Fruit fly (Drosophila melanogaster) whole organism, embryonic: ENCODE results near the gene CG14431.

Source experiments
- CG11696 ChIP-seq: fragments of 200-800 bp; sonication (Bioruptor generic); IDR thresholded peaks from 2 replicates; pipeline ENCODE4 v1.3.6; 2022; ENCODE audit warnings: missing biosample characterization, missing genetic modification characterization
- CG13296 ChIP-seq: fragments of 200-800 bp; sonication (Bioruptor generic); optimal IDR thresholded peaks from 3 replicates; lab custom pipeline; 2018; ENCODE audit warnings: missing biosample characterization, mild to moderate bottlenecking, missing genetic modification characterization
- CG14667 ChIP-seq: fragments of 200-800 bp; sonication (Bioruptor generic); IDR thresholded peaks from 2 replicates; pipeline ENCODE4 v1.3.6; 2022; ENCODE audit warnings: missing biosample characterization, missing genetic modification characterization
- CG15601 ChIP-seq: fragments of 200-800 bp; sonication (Bioruptor generic); optimal IDR thresholded peaks from 3 replicates; lab custom pipeline; 2019; ENCODE audit warnings: missing biosample characterization, mild to moderate bottlenecking, missing genetic modification characterization, moderate library complexity
- CG1602 ChIP-seq: fragments of 200-800 bp; sonication (Bioruptor generic); optimal IDR thresholded peaks from 3 replicates; lab custom pipeline; 2016; ENCODE audit warnings: missing biosample characterization, missing genetic modification characterization
- CG17829 ChIP-seq: fragments of 200-800 bp; optimal IDR thresholded peaks from 2 replicates; lab custom pipeline; 2019; ENCODE audit warnings: missing biosample characterization, mild to moderate bottlenecking, missing genetic modification characterization, moderate library complexity
- CG3163 ChIP-seq: fragments of 200-800 bp; sonication (Bioruptor generic); optimal IDR thresholded peaks from 3 replicates; lab custom pipeline; 2016; ENCODE audit warnings: missing biosample characterization, missing genetic modification characterization
- CG3281 ChIP-seq: fragments of 200-800 bp; sonication (Bioruptor generic); optimal IDR thresholded peaks from 3 replicates; lab custom pipeline; 2017; ENCODE audit warnings: missing biosample characterization, mild to moderate bottlenecking, missing genetic modification characterization
- CG33557 ChIP-seq: fragments of 200-800 bp; sonication (Bioruptor generic); optimal IDR thresholded peaks from 2 replicates; lab custom pipeline; 2019; ENCODE audit warnings: missing biosample characterization, mild to moderate bottlenecking, missing genetic modification characterization, moderate library complexity
- CG34224 ChIP-seq: fragments of 200-800 bp; sonication (Bioruptor generic); IDR thresholded peaks from 3 replicates; pipeline ENCODE4 v1.3.6; 2022; ENCODE audit warnings: missing biosample characterization, missing genetic modification characterization; ENCODE audit not compliant: partially characterized antibody
- CG3838 ChIP-seq: fragments of 200-800 bp; sonication (Bioruptor generic); optimal IDR thresholded peaks from 3 replicates; lab custom pipeline; 2016; ENCODE audit warnings: missing biosample characterization, missing genetic modification characterization
- CG5953 ChIP-seq: fragments of 200-800 bp; sonication (Bioruptor generic); IDR thresholded peaks from 2 replicates; pipeline ENCODE4 v1.3.6; 2022; ENCODE audit warnings: missing biosample characterization, missing genetic modification characterization
- CG6175 ChIP-seq: fragments of 200-800 bp; sonication (Bioruptor generic); IDR thresholded peaks from 3 replicates; pipeline ENCODE4 v1.3.6; 2022; ENCODE audit warnings: missing biosample characterization, missing genetic modification characterization
- CG6854 ChIP-seq: fragments of 200-800 bp; sonication (Bioruptor generic); optimal IDR thresholded peaks from 3 replicates; lab custom pipeline; 2017; ENCODE audit warnings: missing biosample characterization, mild to moderate bottlenecking, missing genetic modification characterization
- CG8478 ChIP-seq: fragments of >200 bp; optimal IDR thresholded peaks from 2 replicates; lab custom pipeline; 2018
- CG9609 ChIP-seq: fragments of 200-800 bp; sonication (Bioruptor generic); optimal IDR thresholded peaks from 3 replicates; lab custom pipeline; 2016; ENCODE audit warnings: missing biosample characterization, missing genetic modification characterization
- CG9932 ChIP-seq: fragments of 200-800 bp; sonication (Bioruptor generic); IDR thresholded peaks from 2 replicates; pipeline ENCODE4 v1.3.6; 2022; ENCODE audit warnings: missing biosample characterization, missing genetic modification characterization
- CTCF ChIP-seq: fragments of 200-800 bp; sonication (Bioruptor generic); optimal IDR thresholded peaks from 2 replicates; lab custom pipeline; 2017; ENCODE audit warnings: missing biosample characterization, mild to moderate bottlenecking, missing genetic modification characterization, moderate library complexity
- D19A ChIP-seq: fragments of 200-800 bp; optimal IDR thresholded peaks from 3 replicates; lab custom pipeline; 2019; ENCODE audit warnings: missing biosample characterization, mild to moderate bottlenecking, missing genetic modification characterization, moderate library complexity
- Eip74EF ChIP-seq, 2 experiments: fragments of 200-800 bp in 1 of 2; fragments of >200 bp in 1 of 2; sonication (Bioruptor generic) in 1 of 2; optimal IDR thresholded peaks; 2 replicates each; lab custom pipeline; 2017 to 2019; ENCODE audit warnings: missing biosample characterization in 2 of 2, missing genetic modification characterization in 2 of 2, mild to moderate bottlenecking in 1 of 2, moderate library complexity in 1 of 2
- Fer1 ChIP-seq: fragments of 200-800 bp; sonication (Bioruptor generic); optimal IDR thresholded peaks from 2 replicates; lab custom pipeline; 2017; ENCODE audit warnings: missing biosample characterization, mild to moderate bottlenecking, missing genetic modification characterization
- Fer3 ChIP-seq: fragments of 200-800 bp; sonication (Bioruptor generic); optimal IDR thresholded peaks from 2 replicates; lab custom pipeline; 2018; ENCODE audit warnings: missing biosample characterization, mild to moderate bottlenecking, missing genetic modification characterization, moderate library complexity
- Hmr ChIP-seq: fragments of 200-800 bp; sonication (Bioruptor generic); optimal IDR thresholded peaks from 3 replicates; lab custom pipeline; 2017; ENCODE audit warnings: mild to moderate bottlenecking, missing biosample characterization, missing genetic modification reagents, missing genetic modification characterization
- Hr3 ChIP-seq: fragments of 200-800 bp; sonication (Bioruptor generic); optimal IDR thresholded peaks from 3 replicates; lab custom pipeline; 2016; ENCODE audit warnings: missing biosample characterization, missing genetic modification characterization
- Hr78 ChIP-seq, 2 experiments: fragments of 200-800 bp in 1 of 2; fragments of >200 bp in 1 of 2; sonication (Bioruptor generic) in 1 of 2; optimal IDR thresholded peaks; 2 replicates each; lab custom pipeline; 2017 to 2019; ENCODE audit warnings: missing biosample characterization in 2 of 2, missing genetic modification characterization in 2 of 2, mild to moderate bottlenecking in 1 of 2, moderate library complexity in 1 of 2
- Kr ChIP-seq: fragments of 200-800 bp; sonication (Bioruptor generic); optimal IDR thresholded peaks from 2 replicates; lab custom pipeline; 2017; ENCODE audit warnings: missing biosample characterization, mild to moderate bottlenecking, missing genetic modification characterization
- MTF-1 ChIP-seq: fragments of 200-800 bp; sonication (Bioruptor generic); optimal IDR thresholded peaks from 2 replicates; lab custom pipeline; 2018; ENCODE audit warnings: missing biosample characterization, mild to moderate bottlenecking, missing genetic modification characterization, borderline replicate concordance
- NC2α ChIP-seq: fragments of 200-800 bp; sonication (Bioruptor generic); optimal IDR thresholded peaks from 2 replicates; lab custom pipeline; 2016; ENCODE audit warnings: missing biosample characterization, missing genetic modification characterization
- Poxn ChIP-seq: fragments of 200-800 bp; sonication (Bioruptor generic); IDR thresholded peaks from 2 replicates; pipeline ENCODE4 v1.3.6; 2022; ENCODE audit warnings: missing biosample characterization, missing genetic modification characterization
- Rfx ChIP-seq: fragments of 200-800 bp; sonication (Bioruptor generic); IDR thresholded peaks from 2 replicates; pipeline ENCODE4 v1.3.6; 2022; ENCODE audit warnings: missing biosample characterization, missing genetic modification characterization
- Tbp ChIP-seq: fragments of >200 bp; optimal IDR thresholded peaks from 2 replicates; lab custom pipeline; 2018; ENCODE audit warnings: missing biosample characterization, missing genetic modification characterization
- aop ChIP-seq: fragments of 200-800 bp; sonication (Bioruptor generic); IDR thresholded peaks from 2 replicates; pipeline ENCODE4 v1.3.6; 2022; ENCODE audit warnings: missing biosample characterization, missing genetic modification characterization
- danr ChIP-seq: fragments of 200-800 bp; sonication (Bioruptor generic); IDR thresholded peaks from 2 replicates; pipeline ENCODE4 v1.3.6; 2022; ENCODE audit warnings: missing biosample characterization, missing genetic modification characterization
- dysf ChIP-seq: fragments of 200-800 bp; sonication (Bioruptor generic); IDR thresholded peaks from 3 replicates; pipeline ENCODE4 v1.3.6; 2022; ENCODE audit warnings: missing biosample characterization, missing genetic modification characterization
- kni ChIP-seq: fragments of 200-800 bp; sonication (Bioruptor generic); optimal IDR thresholded peaks from 3 replicates; lab custom pipeline; 2017; ENCODE audit warnings: mild to moderate bottlenecking, missing biosample characterization, missing genetic modification reagents, missing genetic modification characterization
- knrl ChIP-seq: fragments of 200-800 bp; sonication (Bioruptor generic); IDR thresholded peaks from 3 replicates; pipeline ENCODE4 v1.3.6; 2022; ENCODE audit warnings: missing biosample characterization, missing genetic modification characterization; ENCODE audit not compliant: partially characterized antibody
- lmd ChIP-seq: fragments of 200-800 bp; sonication (Bioruptor generic); IDR thresholded peaks from 2 replicates; pipeline ENCODE4 v1.3.6; 2022; ENCODE audit warnings: missing biosample characterization, missing genetic modification characterization
- mam ChIP-seq: fragments of 200-800 bp; sonication (Bioruptor generic); optimal IDR thresholded peaks from 3 replicates; lab custom pipeline; 2016; ENCODE audit warnings: missing biosample characterization, missing genetic modification characterization
- pho ChIP-seq: fragments of 200-800 bp; sonication (Bioruptor generic); optimal IDR thresholded peaks from 2 replicates; lab custom pipeline; 2016; ENCODE audit warnings: missing biosample characterization, missing genetic modification characterization
- prd ChIP-seq, 3 experiments: fragments of >200 bp in 2 of 3; fragments of 200-800 bp in 1 of 3; sonication (Bioruptor generic) in 1 of 3; optimal IDR thresholded peaks in 2 of 3; IDR thresholded peaks in 1 of 3; 2 replicates in 2 of 3; 3 replicates in 1 of 3; pipeline versions ENCODE4 v1.3.6 to Lab custom; 2017 to 2022; ENCODE audit warnings: missing biosample characterization in 1 of 3, missing genetic modification characterization in 1 of 3
- psq ChIP-seq: fragments of 200-800 bp; sonication (Bioruptor generic); optimal IDR thresholded peaks from 2 replicates; lab custom pipeline; 2017; ENCODE audit warnings: missing biosample characterization, missing genetic modification characterization
- row ChIP-seq: fragments of 200-800 bp; sonication (Bioruptor generic); IDR thresholded peaks from 3 replicates; pipeline ENCODE4 v1.3.6; 2022; ENCODE audit warnings: missing biosample characterization, missing genetic modification characterization
- sd ChIP-seq: fragments of 200-800 bp; sonication (Bioruptor generic); optimal IDR thresholded peaks from 3 replicates; lab custom pipeline; 2018; ENCODE audit warnings: missing biosample characterization, mild to moderate bottlenecking, missing genetic modification characterization, moderate library complexity
- seq ChIP-seq: fragments of 200-800 bp; sonication (Bioruptor generic); IDR thresholded peaks from 2 replicates; pipeline ENCODE4 v1.3.6; 2022; ENCODE audit warnings: missing biosample characterization, missing genetic modification characterization
- ssp ChIP-seq: fragments of 200-800 bp; sonication (Bioruptor generic); IDR thresholded peaks from 2 replicates; pipeline ENCODE4 v1.3.6; 2022; ENCODE audit warnings: missing biosample characterization, missing genetic modification characterization
- stwl ChIP-seq: fragments of 200-800 bp; sonication (Bioruptor generic); optimal IDR thresholded peaks from 3 replicates; lab custom pipeline; 2018; ENCODE audit warnings: missing biosample characterization, mild to moderate bottlenecking, missing genetic modification characterization, moderate library complexity
- tap ChIP-seq: fragments of 200-800 bp; optimal IDR thresholded peaks from 3 replicates; lab custom pipeline; 2019; ENCODE audit warnings: missing biosample characterization, mild to moderate bottlenecking, missing genetic modification characterization, moderate library complexity
- tna ChIP-seq: fragments of 200-800 bp; sonication (Bioruptor generic); IDR thresholded peaks from 2 replicates; pipeline ENCODE4 v1.3.6; 2022; ENCODE audit warnings: missing biosample characterization, missing genetic modification characterization; ENCODE audit not compliant: partially characterized antibody
- vvl ChIP-seq: fragments of 200-800 bp; sonication (Bioruptor generic); IDR thresholded peaks from 2 replicates; pipeline ENCODE4 v1.3.6; 2022; ENCODE audit warnings: missing biosample characterization, missing genetic modification characterization

The CG14431 gene

dm6 chrX:7013320-7014214, 105.5 kb downstream of the CG14431 start, which contains the start of the genes CG3032 and CG4593 (continued):
- peak; percentile 70 for TF ChIP-seq danr
- peak; percentile 58 for TF ChIP-seq D19A (tag; lab: Kevin White, UChicago)
- peak; percentile 74 for TF ChIP-seq CG9609 (GFP tag; lab: Kevin White, UChicago)
- no peak for TF ChIP-seq NC2α
- TF ChIP-seq Fer3 (tag; lab: Kevin White, UChicago), result peak; percentile 82
- peak; percentile 92 for TF ChIP-seq Rfx (GFP tag; lab: Robert Waterston, UW)
- peak; percentile 80 for TF ChIP-seq CG11696 (GFP tag; lab: Robert Waterston, UW)
- TF ChIP-seq Kr (GFP tag; lab: Kevin White, UChicago), result no peak
- peak; percentile 40 for TF ChIP-seq CG3163 (GFP tag; lab: Kevin White, UChicago)
- peak; percentile 94 for TF ChIP-seq sd
- peak; percentile 82 for TF ChIP-seq CG6175
- no peak for TF ChIP-seq tna
- TF ChIP-seq psq, result peak; percentile 11
- TF ChIP-seq MTF-1 (GFP tag; lab: Kevin White, UChicago), result no peak
- peak; percentile 81 for TF ChIP-seq CG14667 (GFP tag; lab: Robert Waterston, UW)
- peak; percentile 28; the same call in 1 of the 3 replicates for TF ChIP-seq knrl (GFP tag; lab: Robert Waterston, UW)
- peak; percentile 91 for TF ChIP-seq lmd (GFP tag; lab: Robert Waterston, UW)
- TF ChIP-seq ssp (GFP tag; lab: Robert Waterston, UW), result peak; percentile 76
- TF ChIP-seq Tbp (GFP tag; lab: Kevin White, UChicago), result no peak
- peak; percentile 93 for TF ChIP-seq vvl (GFP tag; lab: Robert Waterston, UW)
- peak; percentile 64 for TF ChIP-seq CG15601 (tag; lab: Kevin White, UChicago)
- TF ChIP-seq CG17829 (tag; lab: Kevin White, UChicago), result peak; percentile 74
- TF ChIP-seq CG3281 (GFP tag; lab: Kevin White, UChicago), result peak; percentile 81
- peak; percentile 61 for TF ChIP-seq tap (tag; lab: Kevin White, UChicago)
- TF ChIP-seq CG8478, result no peak
- TF ChIP-seq dysf (GFP tag; lab: Robert Waterston, UW), result peak; percentile 92
- TF ChIP-seq CG13296 (GFP tag; lab: Kevin White, UChicago), result peak; percentile 71
- TF ChIP-seq CTCF (GFP tag; lab: Kevin White, UChicago), result peak; percentile 5
- peak; percentile 34 for TF ChIP-seq CG3838
- TF ChIP-seq Eip74EF (GFP tag; optimal IDR thresholded peaks at IDR 0.05; lab: Kevin White, UChicago), result peak in 1 of 2 experiments; percentile 0
- TF ChIP-seq seq (GFP tag; lab: Robert Waterston, UW), result peak; percentile 83
- TF ChIP-seq pho (GFP tag; lab: Kevin White, UChicago), result peak; percentile 81
- TF ChIP-seq Fer1 (GFP tag; lab: Kevin White, UChicago), result peak; percentile 65
- peak; percentile 86 for TF ChIP-seq Hmr (GFP tag; lab: Kevin White, UChicago)
- peak; percentile 65 for TF ChIP-seq CG5953 (GFP tag; lab: Robert Waterston, UW)
- TF ChIP-seq CG34224 (GFP tag; lab: Robert Waterston, UW), result no peak
- peak; percentile 35 for TF ChIP-seq CG6854
- TF ChIP-seq aop (GFP tag; lab: Robert Waterston, UW), result no peak
- TF ChIP-seq Hr78 (GFP tag; optimal IDR thresholded peaks at IDR 0.05; lab: Kevin White, UChicago), result no peak
- peak; percentile 27 for TF ChIP-seq CG33557 (GFP tag; lab: Kevin White, UChicago)
- TF ChIP-seq CG1602, result peak; percentile 74
- TF ChIP-seq kni (GFP tag; lab: Kevin White, UChicago), result no peak
- peak; percentile 41 for TF ChIP-seq stwl (tag; lab: Kevin White, UChicago)
- TF ChIP-seq Poxn (GFP tag; lab: Robert Waterston, UW), result peak; percentile 79
- TF ChIP-seq CG9932 (GFP tag; lab: Robert Waterston, UW), result peak; percentile 93
- TF ChIP-seq prd (optimal IDR thresholded peaks at IDR 0.05; lab: Kevin White, UChicago), result no peak
- peak; percentile 94 for TF ChIP-seq prd (GFP tag; IDR thresholded peaks at IDR 0.05; lab: Robert Waterston, UW)
- peak; percentile 89 for TF ChIP-seq mam (GFP tag; lab: Kevin White, UChicago)
- TF ChIP-seq Hr3 (GFP tag; lab: Kevin White, UChicago), result peak; percentile 77
- TF ChIP-seq row (GFP tag; lab: Robert Waterston, UW), result peak; percentile 97
